Worm (Caenorhabditis elegans): ENCODE data around the gene K03B4.2.
A peak's percentile ranks its signal among the peaks of the same experiment; 100 is the strongest.

K03B4.2 gene

DNA sequence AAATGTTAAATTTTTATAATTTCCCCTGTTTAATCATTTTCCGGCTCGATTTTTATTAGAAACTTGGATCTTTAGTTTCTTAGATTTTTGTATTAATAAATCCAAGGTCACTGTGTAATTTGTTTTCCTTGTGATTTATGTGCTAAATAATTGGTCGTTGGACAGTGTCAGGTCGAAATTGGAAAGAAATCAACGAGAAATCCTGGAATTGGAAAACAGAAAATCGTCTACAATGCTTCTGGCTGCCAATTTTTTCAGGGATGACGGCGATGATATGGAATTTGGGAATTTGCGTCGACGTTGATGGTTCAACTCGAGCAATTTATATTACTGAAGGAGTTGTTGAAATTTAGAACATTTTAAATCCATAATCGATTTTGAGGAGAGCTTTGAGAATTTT, 46.8 kb downstream of the K03B4.2 start (continued):
- TF ChIP-seq ets-4 (GFP tag; optimal IDR thresholded peaks at IDR 0.05), result no peak

DNA sequence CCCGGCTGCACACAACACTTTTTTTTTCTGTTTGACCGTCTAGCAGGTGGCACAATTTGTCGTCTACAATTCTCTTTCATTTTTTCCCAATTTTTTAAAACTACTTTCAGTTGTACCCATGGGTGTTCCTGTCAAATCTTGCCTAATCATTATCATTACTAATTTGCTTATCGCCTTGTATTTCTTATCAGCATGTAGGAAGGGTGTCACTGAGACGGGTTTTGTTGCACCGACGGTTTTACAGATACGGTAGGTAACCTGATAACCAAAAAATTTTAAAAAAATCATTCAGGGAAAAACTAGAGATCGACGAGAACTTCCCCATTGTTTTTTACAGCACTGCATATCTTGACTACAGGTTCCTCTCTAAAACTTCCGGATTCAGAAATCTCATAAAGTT, 49.9 kb downstream of the K03B4.2 start, which contains the start of gene F39G3.2:
Gene F39G3.2, plus strand, starts transcription at position 105 of the 400 bp plus-strand sequence.
- no peak for TF ChIP-seq ceh-79 (tag; optimal IDR thresholded peaks at IDR 0.05)
- no peak for TF ChIP-seq lin-35 (GFP tag; optimal IDR thresholded peaks at IDR 0.05)
- no peak for TF ChIP-seq unc-130 (GFP tag; optimal IDR thresholded peaks at IDR 0.05)
- TF ChIP-seq Y95B8A.8 (GFP tag; IDR thresholded peaks at IDR 0.05), result no peak
- TF ChIP-seq nhr-80 (tag; optimal IDR thresholded peaks at IDR 0.05), result peak; percentile 74
